Worm (Caenorhabditis elegans) whole organism, L1 larva: Measurements from ENCODE around the gene D1025.1.

Experiments
- alr-1 ChIP-seq: fragments of 200-800 bp; sonication (Bioruptor generic); optimal IDR thresholded peaks from 2 replicates; lab custom pipeline; 2018; ENCODE audit warnings: borderline replicate concordance, mild to moderate bottlenecking, missing genetic modification characterization, missing compliant biosample characterization
- dsc-1 ChIP-seq: sonication (generic microtip); optimal IDR thresholded peaks from 2 replicates; lab custom pipeline; 2016; ENCODE audit warnings: mild to moderate bottlenecking, missing genetic modification characterization, missing compliant biosample characterization
- egl-27 ChIP-seq, 2 experiments: fragments of 150-350 bp in 1 of 2; sonication (generic microtip); optimal IDR thresholded peaks; 3 replicates each; lab custom pipeline; 2017 to 2018; ENCODE audit warnings: missing biosample characterization in 2 of 2, missing genetic modification characterization in 2 of 2, missing genetic modification reagents in 2 of 2
- elt-3 ChIP-seq, 6 experiments: fragments of 150-350 bp in 1 of 6; sonication (generic microtip); optimal IDR thresholded peaks; 2 replicates each; lab custom pipeline; 2017 to 2018; ENCODE audit warnings: missing biosample characterization in 6 of 6, missing genetic modification characterization in 6 of 6, inconsistent platforms in 1 of 6
- hpl-2 ChIP-seq: fragments of 150-350 bp; optimal IDR thresholded peaks from 2 replicates; lab custom pipeline; 2014; ENCODE audit warnings: missing biosample characterization, missing genetic modification reagents, missing genetic modification characterization
- nhr-76 ChIP-seq: sonication (generic microtip); optimal IDR thresholded peaks from 2 replicates; lab custom pipeline; 2017; ENCODE audit warnings: missing biosample characterization, missing genetic modification characterization
- sptf-1 ChIP-seq: fragments of 150-350 bp; optimal IDR thresholded peaks from 2 replicates; lab custom pipeline; 2014; ENCODE audit warnings: missing biosample characterization, missing genetic modification characterization
- zag-1 ChIP-seq: fragments of 150-350 bp; optimal IDR thresholded peaks from 2 replicates; lab custom pipeline; 2014; ENCODE audit warnings: missing biosample characterization, missing genetic modification characterization
- ztf-11 ChIP-seq, 2 experiments: sonication (generic microtip); optimal IDR thresholded peaks; 2 replicates each; lab custom pipeline; 2016 to 2017; ENCODE audit warnings: missing genetic modification characterization in 2 of 2, missing biosample characterization in 1 of 2, missing compliant biosample characterization in 1 of 2

DNA sequence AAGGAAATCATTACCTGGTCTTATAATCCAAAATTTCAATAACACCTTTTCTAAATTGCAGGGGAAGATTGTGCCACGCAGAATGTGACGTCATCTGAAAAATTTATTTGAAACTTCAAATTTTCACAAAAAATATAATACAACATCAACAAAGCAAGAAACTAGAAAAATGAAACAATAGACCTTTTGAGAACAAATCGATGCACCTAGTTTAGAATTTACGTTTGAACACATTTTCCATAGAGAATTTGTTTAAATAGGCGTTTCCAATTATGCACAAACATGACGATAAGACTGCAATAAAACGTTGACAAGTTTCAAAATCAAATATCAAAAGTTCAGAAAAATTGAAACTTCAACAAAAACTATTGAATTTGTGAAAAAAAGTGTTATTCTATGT is 7.7 kb upstream of the D1025.1 start, which contains the start of gene fbxa-141:
- TF ChIP-seq sptf-1 (tag; lab: Kevin White, UChicago), result no peak
- TF ChIP-seq dsc-1 (tag; lab: Kevin White, UChicago), result no peak
- TF ChIP-seq alr-1 (tag; lab: Kevin White, UChicago), result no peak
- no peak for TF ChIP-seq egl-27 (tag; optimal IDR thresholded peaks at IDR 0.05; lab: Kevin White, UChicago)
- no peak for TF ChIP-seq hpl-2 (GFP tag; lab: Kevin White, UChicago)
- TF ChIP-seq nhr-76 (tag; lab: Kevin White, UChicago), result no peak
- no peak for TF ChIP-seq elt-3 (tag; optimal IDR thresholded peaks at IDR 0.05; lab: Kevin White, UChicago)
- TF ChIP-seq zag-1, result no peak
- TF ChIP-seq ztf-11 (tag; optimal IDR thresholded peaks at IDR 0.05; lab: Kevin White, UChicago), result no peak
